Worm (Caenorhabditis elegans) whole organism, L3 larva: Measurements from ENCODE around the gene F53C11.5.

Source experiments
- R02D3.7 ChIP-seq: fragments of 150-350 bp; optimal IDR thresholded peaks from 2 replicates; lab custom pipeline; 2014; ENCODE audit warnings: missing biosample characterization, missing genetic modification characterization
- ZK546.5 ChIP-seq: sonication (generic microtip); optimal IDR thresholded peaks from 2 replicates; lab custom pipeline; 2017; ENCODE audit warnings: missing biosample characterization, missing genetic modification characterization
- aly-2 ChIP-seq: fragments of 150-350 bp; optimal IDR thresholded peaks from 2 replicates; lab custom pipeline; 2014; ENCODE audit warnings: missing biosample characterization, missing genetic modification characterization
- ceh-82 ChIP-seq: fragments of 150-350 bp; optimal IDR thresholded peaks from 2 replicates; lab custom pipeline; 2014; ENCODE audit warnings: missing biosample characterization, missing genetic modification characterization
- daf-12 ChIP-seq: fragments of 150-350 bp; optimal IDR thresholded peaks from 2 replicates; lab custom pipeline; 2014; ENCODE audit warnings: missing biosample characterization, missing genetic modification reagents, missing genetic modification characterization
- egl-27 ChIP-seq: sonication (generic microtip); optimal IDR thresholded peaks from 4 replicates; lab custom pipeline; 2017; ENCODE audit warnings: missing biosample characterization, missing genetic modification reagents, missing genetic modification characterization
- egl-5 ChIP-seq: fragments of 150-350 bp; optimal IDR thresholded peaks from 2 replicates; lab custom pipeline; 2017; ENCODE audit warnings: missing biosample characterization, missing genetic modification reagents, missing genetic modification characterization, inconsistent platforms
- elt-1 ChIP-seq: fragments of 150-350 bp; optimal IDR thresholded peaks from 2 replicates; lab custom pipeline; 2014; ENCODE audit warnings: missing biosample characterization, missing genetic modification characterization
- elt-2 ChIP-seq: sonication (generic microtip); optimal IDR thresholded peaks from 2 replicates; lab custom pipeline; 2016; ENCODE audit warnings: missing genetic modification reagents, mild to moderate bottlenecking, missing genetic modification characterization, missing compliant biosample characterization
- elt-3 ChIP-seq, 3 experiments: fragments of 150-350 bp in 1 of 3; sonication (generic microtip) in 2 of 3; optimal IDR thresholded peaks; 2 replicates in 2 of 3; 4 replicates in 1 of 3; lab custom pipeline; 2014 to 2017; ENCODE audit warnings: missing biosample characterization in 3 of 3, missing genetic modification characterization in 3 of 3
- eor-1 ChIP-seq, 2 experiments: fragments of 150-350 bp; optimal IDR thresholded peaks; 2 replicates each; lab custom pipeline; 2014 to 2018; ENCODE audit warnings: missing biosample characterization in 2 of 2, missing genetic modification characterization in 2 of 2
- fkh-10 ChIP-seq: sonication (generic microtip); optimal IDR thresholded peaks from 2 replicates; lab custom pipeline; 2017; ENCODE audit warnings: missing biosample characterization, missing genetic modification reagents, missing genetic modification characterization
- fkh-2 ChIP-seq: fragments of 150-350 bp; optimal IDR thresholded peaks from 2 replicates; lab custom pipeline; 2014; ENCODE audit warnings: missing biosample characterization, missing genetic modification reagents, missing genetic modification characterization
- fos-1 ChIP-seq: fragments of 150-350 bp; optimal IDR thresholded peaks from 2 replicates; lab custom pipeline; 2014; ENCODE audit warnings: missing biosample characterization, missing genetic modification characterization
- jun-1 ChIP-seq: fragments of 150-350 bp; optimal IDR thresholded peaks from 2 replicates; lab custom pipeline; 2014; ENCODE audit warnings: missing biosample characterization, missing genetic modification reagents, missing genetic modification characterization
- lin-15B ChIP-seq: fragments of 150-350 bp; optimal IDR thresholded peaks from 2 replicates; lab custom pipeline; 2014; ENCODE audit warnings: missing biosample characterization, missing genetic modification characterization
- lin-39 ChIP-seq: fragments of 150-350 bp; optimal IDR thresholded peaks from 2 replicates; lab custom pipeline; 2018; ENCODE audit warnings: missing biosample characterization, missing genetic modification reagents, missing genetic modification characterization
- lsy-12 ChIP-seq: sonication (generic microtip); optimal IDR thresholded peaks from 2 replicates; lab custom pipeline; 2016; ENCODE audit warnings: mild to moderate bottlenecking, missing genetic modification characterization, missing compliant biosample characterization
- mml-1 ChIP-seq: fragments of 150-350 bp; sonication (generic microtip); optimal IDR thresholded peaks from 3 replicates; lab custom pipeline; 2014; ENCODE audit warnings: missing biosample characterization, missing genetic modification characterization
- nhr-11 ChIP-seq: fragments of 150-350 bp; optimal IDR thresholded peaks from 2 replicates; lab custom pipeline; 2014; ENCODE audit warnings: missing biosample characterization, missing genetic modification characterization
- nhr-12 ChIP-seq: fragments of 150-350 bp; optimal IDR thresholded peaks from 2 replicates; lab custom pipeline; 2014; ENCODE audit warnings: missing biosample characterization, missing genetic modification characterization
- nhr-23 ChIP-seq: fragments of 150-350 bp; optimal IDR thresholded peaks from 2 replicates; lab custom pipeline; 2014; ENCODE audit warnings: missing biosample characterization, missing genetic modification reagents, missing genetic modification characterization
- nhr-25 ChIP-seq: sonication (generic microtip); optimal IDR thresholded peaks from 2 replicates; lab custom pipeline; 2017; ENCODE audit warnings: missing biosample characterization, missing genetic modification characterization
- nhr-28 ChIP-seq: fragments of 150-350 bp; optimal IDR thresholded peaks from 2 replicates; lab custom pipeline; 2014; ENCODE audit warnings: missing biosample characterization, missing genetic modification characterization
- nhr-67 ChIP-seq: fragments of 150-350 bp; optimal IDR thresholded peaks from 2 replicates; lab custom pipeline; 2014; ENCODE audit warnings: missing biosample characterization, missing genetic modification characterization
- nhr-76 ChIP-seq: fragments of 150-350 bp; sonication (generic microtip); optimal IDR thresholded peaks from 5 replicates; lab custom pipeline; 2014; ENCODE audit warnings: missing biosample characterization, missing genetic modification characterization
- nhr-77 ChIP-seq: fragments of 150-350 bp; optimal IDR thresholded peaks from 2 replicates; lab custom pipeline; 2014; ENCODE audit warnings: missing biosample characterization, missing genetic modification characterization
- pha-4 ChIP-seq: fragments of 150-350 bp; optimal IDR thresholded peaks from 2 replicates; lab custom pipeline; 2014; ENCODE audit warnings: missing biosample characterization, missing genetic modification reagents, missing genetic modification characterization
- pqm-1 ChIP-seq: fragments of 150-350 bp; optimal IDR thresholded peaks from 2 replicates; lab custom pipeline; 2017; ENCODE audit warnings: missing biosample characterization, missing genetic modification characterization, inconsistent platforms
- sea-2 ChIP-seq: fragments of 150-350 bp; sonication (generic microtip); optimal IDR thresholded peaks from 4 replicates; lab custom pipeline; 2014; ENCODE audit warnings: missing biosample characterization, missing genetic modification reagents, missing genetic modification characterization
- skn-1 ChIP-seq: fragments of 150-350 bp; optimal IDR thresholded peaks from 2 replicates; lab custom pipeline; 2014; ENCODE audit warnings: missing biosample characterization, missing genetic modification characterization
- tbx-2 ChIP-seq: sonication (generic microtip); optimal IDR thresholded peaks from 2 replicates; lab custom pipeline; 2016; ENCODE audit warnings: mild to moderate bottlenecking, missing genetic modification characterization, missing compliant biosample characterization
- unc-39 ChIP-seq: sonication (generic microtip); optimal IDR thresholded peaks from 4 replicates; lab custom pipeline; 2017; ENCODE audit warnings: missing biosample characterization, missing genetic modification characterization
- unc-62 ChIP-seq: fragments of 150-350 bp; sonication (generic microtip); optimal IDR thresholded peaks from 4 replicates; lab custom pipeline; 2014; ENCODE audit warnings: missing biosample characterization, missing genetic modification reagents, missing genetic modification characterization
- zag-1 ChIP-seq: fragments of 150-350 bp; optimal IDR thresholded peaks from 2 replicates; lab custom pipeline; 2014; ENCODE audit warnings: missing biosample characterization, missing genetic modification characterization
- ztf-11 ChIP-seq: fragments of 150-350 bp; optimal IDR thresholded peaks from 2 replicates; lab custom pipeline; 2014; ENCODE audit warnings: missing biosample characterization, missing genetic modification characterization
- ztf-4 ChIP-seq: fragments of 150-350 bp; optimal IDR thresholded peaks from 2 replicates; lab custom pipeline; 2014; ENCODE audit warnings: missing biosample characterization, missing genetic modification characterization

Gene F53C11.5

DNA sequence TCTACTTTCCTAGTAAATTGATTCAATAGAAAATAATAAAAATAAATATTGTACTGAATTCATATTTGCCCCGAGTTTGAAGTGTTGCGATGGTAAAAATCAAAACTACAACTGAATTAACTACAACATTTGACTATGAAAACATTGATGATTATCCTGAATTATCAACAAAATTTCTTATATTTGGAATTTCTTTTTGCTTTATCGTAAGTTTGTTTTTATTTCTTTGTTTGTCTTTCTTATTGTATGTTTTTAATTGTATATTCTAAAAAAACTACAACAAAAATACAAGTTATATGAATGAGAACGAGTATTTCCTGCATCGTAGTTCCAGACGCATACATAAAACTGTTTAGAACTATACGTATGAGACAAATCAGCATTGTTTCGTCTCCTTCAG lies 49.8 kb downstream of the F53C11.5 start, which contains the start of gene srx-128:
Gene srx-128 (plus strand): TSS at position 301 of the 400 bp plus-strand sequence.
- TF ChIP-seq lsy-12 (tag; lab: Kevin White, UChicago) (no peak), fos-1 (no peak), fkh-2 (tag; lab: Kevin White, UChicago) (no peak), aly-2 (no peak), nhr-67 (no peak), egl-27 (tag; lab: Kevin White, UChicago) (no peak), R02D3.7 (tag; lab: Kevin White, UChicago) (no peak), lin-15B (no peak), sea-2 (GFP tag; lab: Kevin White, UChicago) (no peak), elt-2 (tag; lab: Kevin White, UChicago) (no peak), nhr-11 (tag; lab: Kevin White, UChicago) (no peak), nhr-12 (tag; lab: Kevin White, UChicago) (no peak), pqm-1 (tag; lab: Kevin White, UChicago) (no peak), nhr-77 (tag; lab: Kevin White, UChicago) (no peak), elt-1 (tag; lab: Kevin White, UChicago) (no peak)

ce11 chrV:13839433-13839832 lies 52.1 kb downstream of the F53C11.5 start, which contains the start of gene F55B12.10:
Gene F55B12.10, plus strand, starts transcription at chrV:13839733.
- no peak for TF ChIP-seq skn-1 (tag; lab: Kevin White, UChicago)
- TF ChIP-seq fos-1: no peak

DNA sequence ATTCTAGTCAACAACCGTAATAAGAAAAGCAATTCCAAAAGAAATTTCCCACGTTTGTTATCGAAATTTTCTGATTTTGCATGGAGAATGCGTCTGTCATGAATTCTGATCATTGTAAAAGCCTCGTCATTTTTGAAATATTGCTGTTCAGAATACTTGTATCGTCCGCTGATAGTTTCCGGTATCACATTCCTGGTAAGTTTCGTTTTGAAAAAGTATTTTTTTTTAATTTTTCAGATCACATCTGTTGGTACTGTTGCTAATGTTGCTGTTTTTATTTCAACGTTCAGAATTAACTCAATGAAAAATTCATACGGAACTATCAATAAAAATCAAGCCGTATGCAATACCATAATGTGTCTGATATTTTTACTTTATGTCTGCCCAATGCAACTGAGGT lies 53.6 kb downstream of the F53C11.5 start, which contains the start of gene srx-17:
Gene srx-17 (plus strand): TSS at position 301 of the 400 bp plus-strand sequence.
- no peak for TF ChIP-seq unc-62 (GFP tag; lab: Kevin White, UChicago)
- no peak for TF ChIP-seq zag-1 (tag; lab: Kevin White, UChicago)
- TF ChIP-seq tbx-2: no peak
- no peak for TF ChIP-seq elt-3 (tag; optimal IDR thresholded peaks at IDR 0.05; lab: Kevin White, UChicago)
- TF ChIP-seq skn-1 (tag; lab: Kevin White, UChicago): no peak
- TF ChIP-seq nhr-28 (tag; lab: Kevin White, UChicago): no peak
- TF ChIP-seq mml-1 (tag; lab: Kevin White, UChicago): no peak
- TF ChIP-seq lin-15B: no peak
- TF ChIP-seq aly-2: no peak
- no peak for TF ChIP-seq elt-2 (tag; lab: Kevin White, UChicago)
- no peak for TF ChIP-seq nhr-67
- TF ChIP-seq nhr-23: no peak

- no peak for TF ChIP-seq elt-2 (tag; lab: Kevin White, UChicago)
- no peak for TF ChIP-seq sea-2 (GFP tag; lab: Kevin White, UChicago)
- no peak for TF ChIP-seq nhr-28 (tag; lab: Kevin White, UChicago)
- no peak for TF ChIP-seq elt-3 (tag; optimal IDR thresholded peaks at IDR 0.05; lab: Kevin White, UChicago)
- no peak for TF ChIP-seq eor-1 (tag; optimal IDR thresholded peaks at IDR 0.05; lab: Kevin White, UChicago)
- TF ChIP-seq elt-1 (tag; lab: Kevin White, UChicago): no peak
- TF ChIP-seq fos-1: no peak
- no peak for TF ChIP-seq pqm-1 (tag; lab: Kevin White, UChicago)
- no peak for TF ChIP-seq daf-12 (tag; lab: Kevin White, UChicago)
- TF ChIP-seq egl-5: no peak
- TF ChIP-seq mml-1 (tag; lab: Kevin White, UChicago): no peak
- no peak for TF ChIP-seq ztf-11 (tag; lab: Kevin White, UChicago)
- no peak for TF ChIP-seq fkh-10 (GFP tag; lab: Kevin White, UChicago)
- TF ChIP-seq unc-62 (GFP tag; lab: Kevin White, UChicago): no peak
- TF ChIP-seq fkh-2 (tag; lab: Kevin White, UChicago): no peak
- TF ChIP-seq nhr-12 (tag; lab: Kevin White, UChicago): no peak
- TF ChIP-seq, all 47 proteins: peak for 0
Observed at ce11 chrV:13843147-13843546, 55.8 kb downstream of the F53C11.5 start, which contains the start of gene srx-130. Gene srx-130, plus strand, starts transcription at chrV:13843447.

DNA sequence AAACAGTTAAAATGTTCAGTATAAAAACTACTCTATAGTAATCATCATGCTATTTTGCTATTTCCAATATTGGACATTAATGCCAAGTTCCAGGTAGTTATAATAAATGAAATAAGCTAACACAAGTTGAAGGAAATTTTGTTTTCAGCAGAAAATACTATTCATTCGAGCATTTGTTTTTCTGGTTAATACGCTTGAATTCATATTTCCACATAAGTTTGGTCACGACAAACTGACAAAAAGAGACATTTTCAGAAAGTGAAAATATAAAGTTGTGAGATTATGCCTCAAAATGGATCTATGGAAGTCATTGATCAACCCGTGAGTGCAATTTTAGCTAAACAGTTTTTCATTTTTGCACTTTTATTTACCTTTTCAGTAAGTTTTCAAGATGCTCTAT lies 57.8 kb downstream of the F53C11.5 start, which contains the start of gene srx-131:
Gene srx-131 (plus strand): TSS at position 301 of the 400 bp plus-strand sequence.
- TF ChIP-seq jun-1 (tag; lab: Kevin White, UChicago): no peak
- TF ChIP-seq pha-4 (tag; lab: Kevin White, UChicago): no peak
- no peak for TF ChIP-seq nhr-77 (tag; lab: Kevin White, UChicago)
- no peak for TF ChIP-seq nhr-76 (tag; lab: Kevin White, UChicago)
- no peak for TF ChIP-seq lin-15B
- no peak for TF ChIP-seq nhr-25 (tag; lab: Kevin White, UChicago)
- no peak for TF ChIP-seq ztf-4 (tag; lab: Kevin White, UChicago)
- TF ChIP-seq ceh-82 (tag; lab: Kevin White, UChicago): no peak
- TF ChIP-seq skn-1 (tag; lab: Kevin White, UChicago): no peak
- no peak for TF ChIP-seq unc-39
- TF ChIP-seq elt-1 (tag; lab: Kevin White, UChicago): no peak
- no peak for TF ChIP-seq lin-39
- no peak for TF ChIP-seq nhr-28 (tag; lab: Kevin White, UChicago)
- no peak for TF ChIP-seq zag-1 (tag; lab: Kevin White, UChicago)
- no peak for TF ChIP-seq ZK546.5 (tag; lab: Kevin White, UChicago)
- TF ChIP-seq unc-62 (GFP tag; lab: Kevin White, UChicago): no peak
- TF ChIP-seq nhr-67: no peak
